Fruit fly (Drosophila melanogaster) Kc167 (cell line): Measurements from ENCODE around the gene CG15435.

Experiments used
- Sin3A ChIP-seq: fragments of >200 bp; optimal IDR thresholded peaks from 2 replicates; lab custom pipeline; 2018; ENCODE audit warnings: missing external identifiers
- h ChIP-seq: fragments of >200 bp; optimal IDR thresholded peaks from 3 replicates; lab custom pipeline; 2018; ENCODE audit warnings: missing external identifiers
- ttk ChIP-seq: sonication (Bioruptor generic); optimal IDR thresholded peaks from 2 replicates; lab custom pipeline; 2017; ENCODE audit warnings: missing external identifiers

dm6 chr2L:4448582-4449016 is 10.9 kb upstream of the CG15435 start, which contains the start of gene MFS18:
- no peak for TF ChIP-seq Sin3A
- TF ChIP-seq h (lab: Kevin White, UChicago), result no peak
- TF ChIP-seq ttk (lab: Kevin White, UChicago), result no peak
